Fruit fly (Drosophila melanogaster) whole organism, embryonic: Measurements from ENCODE around the gene CG32295.

Experiments
- ATbp ChIP-seq: fragments of 200-800 bp; sonication (Bioruptor generic); optimal IDR thresholded peaks from 2 replicates; lab custom pipeline; 2017; ENCODE audit warnings: missing biosample characterization, mild to moderate bottlenecking, missing genetic modification characterization, missing genetic modification reagents
- Atf-2 ChIP-seq: fragments of 200-800 bp; sonication (Bioruptor generic); optimal IDR thresholded peaks from 2 replicates; lab custom pipeline; 2016; ENCODE audit warnings: missing biosample characterization, missing genetic modification characterization
- Awh ChIP-seq: fragments of 200-800 bp; sonication (Bioruptor generic); IDR thresholded peaks from 2 replicates; pipeline ENCODE4, ENCODE4 v1.3.6; 2022; ENCODE audit warnings: missing biosample characterization, missing genetic modification characterization
- CG10654 ChIP-seq: fragments of 200-800 bp; sonication (Bioruptor generic); optimal IDR thresholded peaks from 2 replicates; lab custom pipeline; 2016; ENCODE audit warnings: missing biosample characterization, missing genetic modification characterization
- CG11093 ChIP-seq: fragments of 200-800 bp; sonication (Bioruptor generic); IDR thresholded peaks from 3 replicates; pipeline ENCODE4 v1.3.6; 2022; ENCODE audit warnings: missing biosample characterization, missing genetic modification characterization
- CG11247 ChIP-seq: fragments of 200-800 bp; sonication (Bioruptor generic); IDR thresholded peaks from 2 replicates; pipeline ENCODE4 v1.3.6; 2022; ENCODE audit warnings: missing biosample characterization, missing genetic modification characterization
- CG12769 ChIP-seq: fragments of 200-800 bp; sonication (Bioruptor generic); optimal IDR thresholded peaks from 2 replicates; lab custom pipeline; 2019; ENCODE audit warnings: missing biosample characterization, mild to moderate bottlenecking, missing genetic modification characterization, moderate library complexity
- CG13123 ChIP-seq: fragments of 200-800 bp; sonication (Bioruptor generic); optimal IDR thresholded peaks from 2 replicates; lab custom pipeline; 2016; ENCODE audit warnings: missing biosample characterization, missing genetic modification characterization
- CG13287 ChIP-seq: fragments of 200-800 bp; sonication (Bioruptor generic); IDR thresholded peaks from 2 replicates; pipeline ENCODE4 v1.3.6; 2022; ENCODE audit warnings: missing biosample characterization, missing genetic modification characterization; ENCODE audit not compliant: partially characterized antibody
- CG15073 ChIP-seq: fragments of 200-800 bp; sonication (Bioruptor generic); optimal IDR thresholded peaks from 2 replicates; lab custom pipeline; 2016; ENCODE audit warnings: missing biosample characterization, missing genetic modification characterization
- CG15479 ChIP-seq: fragments of 200-800 bp; sonication (Bioruptor generic); optimal IDR thresholded peaks from 3 replicates; lab custom pipeline; 2019; ENCODE audit warnings: missing biosample characterization, mild to moderate bottlenecking, missing genetic modification characterization, moderate library complexity
- CG15514 ChIP-seq: fragments of 200-800 bp; sonication (Bioruptor generic); optimal IDR thresholded peaks from 3 replicates; lab custom pipeline; 2017; ENCODE audit warnings: missing biosample characterization, missing genetic modification characterization, mild to moderate bottlenecking, moderate library complexity, missing genetic modification reagents
- CG16813 ChIP-seq: fragments of 200-800 bp; sonication (Bioruptor generic); IDR thresholded peaks from 3 replicates; pipeline ENCODE4 v1.3.6; 2022; ENCODE audit warnings: missing biosample characterization, missing genetic modification characterization; ENCODE audit not compliant: partially characterized antibody
- CG30431 ChIP-seq: fragments of 200-800 bp; sonication (Bioruptor generic); optimal IDR thresholded peaks from 2 replicates; lab custom pipeline; 2017; ENCODE audit warnings: missing biosample characterization, missing genetic modification characterization
- CG3281 ChIP-seq: fragments of 200-800 bp; sonication (Bioruptor generic); optimal IDR thresholded peaks from 3 replicates; lab custom pipeline; 2017; ENCODE audit warnings: missing biosample characterization, mild to moderate bottlenecking, missing genetic modification characterization
- CG3847 ChIP-seq: fragments of 200-800 bp; sonication (Bioruptor generic); IDR thresholded peaks from 2 replicates; pipeline ENCODE4 v1.3.6; 2022; ENCODE audit warnings: missing biosample characterization, missing genetic modification characterization
- CG6689 ChIP-seq: fragments of 200-800 bp; sonication (Bioruptor generic); IDR thresholded peaks from 2 replicates; pipeline ENCODE4 v1.3.6; 2022; ENCODE audit warnings: missing biosample characterization, missing genetic modification characterization
- CG9797 ChIP-seq: fragments of 200-800 bp; sonication (Bioruptor generic); optimal IDR thresholded peaks from 3 replicates; lab custom pipeline; 2018; ENCODE audit warnings: missing biosample characterization, mild to moderate bottlenecking, missing genetic modification characterization
- CrebB ChIP-seq: fragments of 200-800 bp; sonication (Bioruptor generic); optimal IDR thresholded peaks from 3 replicates; lab custom pipeline; 2018; ENCODE audit warnings: missing biosample characterization, mild to moderate bottlenecking, missing genetic modification characterization
- Ets65A ChIP-seq: fragments of 200-800 bp; sonication (Bioruptor generic); peaks from one replicate; lab custom pipeline; 2016; ENCODE audit warnings: missing biosample characterization, missing genetic modification characterization
- HmgD ChIP-seq: fragments of 200-800 bp; sonication (Bioruptor generic); optimal IDR thresholded peaks from 3 replicates; lab custom pipeline; 2016; ENCODE audit warnings: missing biosample characterization, missing genetic modification characterization
- Hsf ChIP-seq: fragments of 200-800 bp; sonication (Bioruptor generic); optimal IDR thresholded peaks from 3 replicates; lab custom pipeline; 2016; ENCODE audit warnings: missing biosample characterization, missing genetic modification characterization
- Lpt ChIP-seq: fragments of >200 bp; optimal IDR thresholded peaks from 2 replicates; lab custom pipeline; 2018; ENCODE audit warnings: missing biosample characterization, missing genetic modification characterization
- Ptx1 ChIP-seq: fragments of 200-800 bp; sonication (Bioruptor generic); IDR thresholded peaks from 2 replicates; pipeline ENCODE4 v1.3.6; 2022; ENCODE audit warnings: missing biosample characterization, missing genetic modification characterization
- Taf1 ChIP-seq: fragments of 200-800 bp; sonication (Bioruptor generic); IDR thresholded peaks from 2 replicates; pipeline ENCODE4 v1.3.6; 2022; ENCODE audit warnings: missing biosample characterization, missing genetic modification characterization
- Vsx1 ChIP-seq: fragments of 200-800 bp; sonication (Bioruptor generic); optimal IDR thresholded peaks from 2 replicates; lab custom pipeline; 2017; ENCODE audit warnings: missing biosample characterization, mild to moderate bottlenecking, missing genetic modification characterization, missing genetic modification reagents
- Xbp1 ChIP-seq: fragments of 200-800 bp; sonication (Bioruptor generic); optimal IDR thresholded peaks from 3 replicates; lab custom pipeline; 2016; ENCODE audit warnings: missing biosample characterization, mild to moderate bottlenecking, missing genetic modification characterization
- al ChIP-seq: fragments of 200-800 bp; sonication (Bioruptor generic); IDR thresholded peaks from 2 replicates; pipeline ENCODE4 v1.3.6; 2022; ENCODE audit warnings: missing biosample characterization, missing genetic modification characterization
- bab2 ChIP-seq: fragments of 200-800 bp; sonication (Bioruptor generic); optimal IDR thresholded peaks from 2 replicates; lab custom pipeline; 2016; ENCODE audit warnings: missing biosample characterization, missing genetic modification characterization
- bbx ChIP-seq: fragments of 200-800 bp; sonication (Bioruptor generic); IDR thresholded peaks from 2 replicates; pipeline ENCODE4 v1.3.6; 2022; ENCODE audit warnings: missing biosample characterization, missing genetic modification characterization; ENCODE audit not compliant: partially characterized antibody
- chm ChIP-seq: fragments of 200-800 bp; sonication (Bioruptor generic); IDR thresholded peaks from 2 replicates; pipeline ENCODE4 v1.3.6; 2022; ENCODE audit warnings: missing biosample characterization, missing genetic modification characterization
- ci ChIP-seq: fragments of 200-800 bp; sonication (Bioruptor generic); IDR thresholded peaks from 3 replicates; pipeline ENCODE4 v1.3.6; 2022; ENCODE audit warnings: missing biosample characterization, missing genetic modification characterization
- cwo ChIP-seq: fragments of 200-800 bp; sonication (Bioruptor generic); optimal IDR thresholded peaks from 3 replicates; lab custom pipeline; 2017; ENCODE audit warnings: missing biosample characterization, missing genetic modification characterization, mild to moderate bottlenecking, moderate library complexity, missing genetic modification reagents
- gfzf ChIP-seq: fragments of 200-800 bp; sonication (Bioruptor generic); optimal IDR thresholded peaks from 2 replicates; lab custom pipeline; 2016; ENCODE audit warnings: missing biosample characterization, mild to moderate bottlenecking, missing genetic modification characterization, moderate library complexity
- grau ChIP-seq: fragments of 200-800 bp; optimal IDR thresholded peaks from 3 replicates; lab custom pipeline; 2019; ENCODE audit warnings: missing biosample characterization, mild to moderate bottlenecking, missing genetic modification characterization, moderate library complexity
- h ChIP-seq: fragments of >200 bp; optimal IDR thresholded peaks from 2 replicates; lab custom pipeline; 2017
- hbn ChIP-seq: fragments of 200-800 bp; sonication (Bioruptor generic); IDR thresholded peaks from 2 replicates; pipeline ENCODE4 v1.3.6; 2022; ENCODE audit warnings: missing biosample characterization, missing genetic modification characterization; ENCODE audit not compliant: partially characterized antibody
- knrl ChIP-seq: fragments of 200-800 bp; sonication (Bioruptor generic); IDR thresholded peaks from 3 replicates; pipeline ENCODE4 v1.3.6; 2022; ENCODE audit warnings: missing biosample characterization, missing genetic modification characterization; ENCODE audit not compliant: partially characterized antibody
- nerfin-1 ChIP-seq: fragments of 200-800 bp; sonication (Bioruptor generic); optimal IDR thresholded peaks from 3 replicates; lab custom pipeline; 2019; ENCODE audit warnings: missing biosample characterization, mild to moderate bottlenecking, missing genetic modification characterization, moderate library complexity
- row ChIP-seq: fragments of 200-800 bp; sonication (Bioruptor generic); IDR thresholded peaks from 3 replicates; pipeline ENCODE4 v1.3.6; 2022; ENCODE audit warnings: missing biosample characterization, missing genetic modification characterization
- sc ChIP-seq, 3 experiments: fragments of >200 bp in 2 of 3; fragments of 200-800 bp in 1 of 3; sonication (Bioruptor generic) in 1 of 3; optimal IDR thresholded peaks; 2 replicates in 2 of 3; 3 replicates in 1 of 3; lab custom pipeline; 2017; ENCODE audit warnings: mild to moderate bottlenecking in 1 of 3, missing biosample characterization in 1 of 3, missing genetic modification characterization in 1 of 3, missing genetic modification reagents in 1 of 3
- sens ChIP-seq: fragments of 200-800 bp; sonication (Bioruptor generic); peaks from one replicate; lab custom pipeline; 2016; ENCODE audit warnings: missing biosample characterization, missing genetic modification characterization
- seq ChIP-seq: fragments of 200-800 bp; sonication (Bioruptor generic); IDR thresholded peaks from 2 replicates; pipeline ENCODE4 v1.3.6; 2022; ENCODE audit warnings: missing biosample characterization, missing genetic modification characterization
- sima ChIP-seq: fragments of 200-800 bp; sonication (Bioruptor generic); optimal IDR thresholded peaks from 2 replicates; lab custom pipeline; 2016; ENCODE audit warnings: missing biosample characterization, missing genetic modification characterization
- sug ChIP-seq: fragments of 200-800 bp; optimal IDR thresholded peaks from 2 replicates; lab custom pipeline; 2019; ENCODE audit warnings: missing biosample characterization, mild to moderate bottlenecking, missing genetic modification characterization, moderate library complexity
- trem ChIP-seq: fragments of 200-800 bp; optimal IDR thresholded peaks from 3 replicates; lab custom pipeline; 2019; ENCODE audit warnings: missing biosample characterization, mild to moderate bottlenecking, missing genetic modification characterization, moderate library complexity
- usp ChIP-seq: fragments of >200 bp; optimal IDR thresholded peaks from 2 replicates; lab custom pipeline; 2017; ENCODE audit warnings: missing biosample characterization, missing genetic modification characterization
- vfl ChIP-seq: fragments of 200-800 bp; sonication (Bioruptor generic); optimal IDR thresholded peaks from 2 replicates; lab custom pipeline; 2016; ENCODE audit warnings: missing biosample characterization, missing genetic modification characterization
- vnd ChIP-seq: fragments of 200-800 bp; sonication (Bioruptor generic); IDR thresholded peaks from 3 replicates; pipeline ENCODE4 v1.3.6; 2022; ENCODE audit warnings: missing biosample characterization, missing genetic modification characterization; ENCODE audit not compliant: partially characterized antibody
- wdn ChIP-seq: fragments of 200-800 bp; sonication (Bioruptor generic); IDR thresholded peaks from 2 replicates; pipeline ENCODE4 v1.3.6; 2022; ENCODE audit warnings: missing biosample characterization, missing genetic modification characterization
- yki ChIP-seq: fragments of >200 bp; optimal IDR thresholded peaks from 3 replicates; lab custom pipeline; 2018

Gene CG32295

DNA sequence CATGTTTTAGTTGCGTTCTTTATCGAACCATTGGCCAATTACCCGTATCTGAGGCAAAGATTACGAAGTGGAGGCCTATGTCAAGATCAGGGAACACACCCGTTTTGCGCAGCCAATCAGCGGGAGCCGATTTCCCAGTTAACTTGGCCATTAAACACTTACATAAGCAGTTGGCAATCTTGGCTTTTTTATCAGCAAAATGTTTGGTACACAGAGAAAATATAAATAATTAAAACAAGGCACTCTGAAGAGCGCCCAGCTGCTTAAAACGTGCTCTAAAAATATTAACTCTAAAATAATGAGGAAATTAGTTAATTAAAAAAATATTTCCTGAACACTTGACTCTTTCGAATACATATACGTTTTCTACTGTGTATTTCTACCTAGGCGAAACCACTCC lies 25.0 kb downstream of the CG32295 start (continued):
- TF ChIP-seq sens (GFP tag; lab: Kevin White, UChicago), result peak; percentile 84
- TF ChIP-seq CG13123 (GFP tag; lab: Kevin White, UChicago), result no peak
- TF ChIP-seq vfl (GFP tag; lab: Kevin White, UChicago), result peak; percentile 60
- no peak for TF ChIP-seq CG15479 (GFP tag; lab: Kevin White, UChicago)
- no peak for TF ChIP-seq CG12769
- peak; percentile 22 for TF ChIP-seq Atf-2 (GFP tag; lab: Kevin White, UChicago)
- no peak for TF ChIP-seq nerfin-1
- TF ChIP-seq vnd (GFP tag; lab: Robert Waterston, UW), result no peak
- TF ChIP-seq seq (GFP tag; lab: Robert Waterston, UW), result peak; percentile 77
- peak; percentile 81 for TF ChIP-seq row (GFP tag; lab: Robert Waterston, UW)
- peak; percentile 67 for TF ChIP-seq CG15514 (GFP tag; lab: Kevin White, UChicago)
- no peak for TF ChIP-seq hbn (GFP tag; lab: Robert Waterston, UW)
- TF ChIP-seq Taf1 (GFP tag; lab: Robert Waterston, UW), result peak; percentile 79
- peak; percentile 9 for TF ChIP-seq CrebB (tag; lab: Kevin White, UChicago)
- no peak for TF ChIP-seq knrl (GFP tag; lab: Robert Waterston, UW)
- peak; percentile 61; the same call in 1 of the 2 replicates for TF ChIP-seq CG11247 (GFP tag; lab: Robert Waterston, UW)
- no peak for TF ChIP-seq CG30431 (GFP tag; lab: Kevin White, UChicago)
- peak; percentile 74 for TF ChIP-seq Ptx1 (GFP tag; lab: Robert Waterston, UW)
- peak; percentile 54 for TF ChIP-seq CG6689 (GFP tag; lab: Robert Waterston, UW)
- TF ChIP-seq trem (tag; lab: Kevin White, UChicago), result no peak
- TF ChIP-seq Awh (GFP tag; lab: Robert Waterston, UW), result no peak
- TF ChIP-seq ci (GFP tag; lab: Robert Waterston, UW), result peak; percentile 52; the same call in 2 of the 3 replicates
- peak; percentile 76 for TF ChIP-seq CG3281
- 0 out of 3 replicates have a peak, but pooled peaks have one; percentile 41 for TF ChIP-seq CG11093 (GFP tag; lab: Robert Waterston, UW)
- peak; percentile 19 for TF ChIP-seq Ets65A (GFP tag; lab: Kevin White, UChicago)
- TF ChIP-seq al (GFP tag; lab: Robert Waterston, UW), result peak; percentile 83
- TF ChIP-seq CG16813 (GFP tag; lab: Robert Waterston, UW), result no peak
- TF ChIP-seq h (lab: Kevin White, UChicago), result no peak
- TF ChIP-seq CG3847 (GFP tag; lab: Robert Waterston, UW), result peak; percentile 72
- peak; percentile 2 for TF ChIP-seq ATbp (GFP tag; lab: Kevin White, UChicago)
- TF ChIP-seq CG9797 (GFP tag; lab: Kevin White, UChicago), result no peak
- TF ChIP-seq CG13287 (GFP tag; lab: Robert Waterston, UW), result no peak
- TF ChIP-seq chm (GFP tag; lab: Robert Waterston, UW), result peak; percentile 34; the same call in 1 of the 2 replicates
- TF ChIP-seq cwo, result peak; percentile 70
- no peak for TF ChIP-seq bbx (GFP tag; lab: Robert Waterston, UW)
- peak; percentile 53 for TF ChIP-seq Xbp1
- TF ChIP-seq Lpt (GFP tag; lab: Kevin White, UChicago), result no peak
- peak; percentile 74; the same call in 1 of the 2 replicates for TF ChIP-seq wdn (GFP tag; lab: Robert Waterston, UW)
- peak; percentile 32 for TF ChIP-seq CG10654
- peak; percentile 58 for TF ChIP-seq Vsx1 (GFP tag; lab: Kevin White, UChicago)
- no peak for TF ChIP-seq sc (optimal IDR thresholded peaks at IDR 0.05; lab: Kevin White, UChicago)
- no peak for TF ChIP-seq sc (GFP tag; optimal IDR thresholded peaks at IDR 0.05; lab: Kevin White, UChicago)
- TF ChIP-seq gfzf (GFP tag; lab: Kevin White, UChicago), result no peak
- no peak for TF ChIP-seq usp (GFP tag; lab: Kevin White, UChicago)
- peak; percentile 77 for TF ChIP-seq grau
- no peak for TF ChIP-seq yki (lab: Kevin White, UChicago)
- peak; percentile 47 for TF ChIP-seq bab2
- TF ChIP-seq sima, result no peak
- TF ChIP-seq sug (tag; lab: Kevin White, UChicago), result peak; percentile 38
- no peak for TF ChIP-seq HmgD (GFP tag; lab: Kevin White, UChicago)
- peak; percentile 73 for TF ChIP-seq Hsf (GFP tag; lab: Kevin White, UChicago)
- TF ChIP-seq CG15073 (GFP tag; lab: Kevin White, UChicago), result no peak
